Worm (Caenorhabditis elegans) whole organism, L4 larva: ENCODE results near the gene xrn-2.

Experiments
- D1046.2 ChIP-seq: fragments of 200-800 bp; sonication (Bioruptor generic); IDR thresholded peaks from 2 replicates; pipeline ENCODE4 v1.3.6; 2022; ENCODE audit warnings: missing genetic modification characterization, missing compliant biosample characterization
- F10B5.3 ChIP-seq: sonication (generic microtip); optimal IDR thresholded peaks from 2 replicates; lab custom pipeline; 2016; ENCODE audit warnings: mild to moderate bottlenecking, missing genetic modification characterization, missing compliant biosample characterization
- F26F4.8 ChIP-seq: fragments of 200-800 bp; sonication (Bioruptor generic); conservative IDR thresholded peaks from 2 replicates; pipeline ENCODE4 v1.3.6; 2022; ENCODE audit warnings: missing genetic modification characterization, missing compliant biosample characterization
- F49E8.2 ChIP-seq: sonication (generic microtip); optimal IDR thresholded peaks from 2 replicates; lab custom pipeline; 2016; ENCODE audit warnings: missing compliant biosample characterization, mild to moderate bottlenecking, missing genetic modification characterization, borderline replicate concordance
- T20F7.1 ChIP-seq: fragments of 200-800 bp; sonication (Bioruptor generic); optimal IDR thresholded peaks from 2 replicates; lab custom pipeline; 2018; ENCODE audit warnings: mild to moderate bottlenecking, missing genetic modification characterization, missing compliant biosample characterization
- Y105C5A.15 ChIP-seq: fragments of 200-800 bp; sonication (Bioruptor generic); IDR thresholded peaks from 2 replicates; pipeline ENCODE4 v1.3.6; 2022; ENCODE audit warnings: missing genetic modification characterization, missing compliant biosample characterization
- Y48G9A.11 ChIP-seq: fragments of 200-800 bp; sonication (Bioruptor generic); IDR thresholded peaks from 2 replicates; pipeline ENCODE4 v1.3.6; 2022; ENCODE audit warnings: missing genetic modification reagents, missing genetic modification characterization, missing compliant biosample characterization
- Y5F2A.4 ChIP-seq: fragments of 200-800 bp; sonication (Bioruptor generic); optimal IDR thresholded peaks from 2 replicates; lab custom pipeline; 2018; ENCODE audit warnings: mild to moderate bottlenecking, missing genetic modification characterization, missing compliant biosample characterization
- ZK337.2 ChIP-seq: fragments of 200-800 bp; sonication (Bioruptor generic); IDR thresholded peaks from 2 replicates; pipeline ENCODE4 v1.3.6; 2022; ENCODE audit warnings: missing genetic modification reagents, missing genetic modification characterization, missing compliant biosample characterization
- arid-1 ChIP-seq: fragments of 200-800 bp; sonication (Bioruptor generic); conservative IDR thresholded peaks from 2 replicates; pipeline ENCODE4 v1.3.6; 2022; ENCODE audit warnings: missing genetic modification reagents, missing genetic modification characterization, missing compliant biosample characterization
- ceh-82 ChIP-seq: sonication (generic microtip); optimal IDR thresholded peaks from 2 replicates; lab custom pipeline; 2017; ENCODE audit warnings: missing biosample characterization, missing genetic modification characterization
- ces-1 ChIP-seq: fragments of 150-350 bp; sonication (generic microtip); optimal IDR thresholded peaks from 4 replicates; lab custom pipeline; 2014; ENCODE audit warnings: missing biosample characterization, missing genetic modification reagents, missing genetic modification characterization
- cey-2 ChIP-seq: sonication (generic microtip); optimal IDR thresholded peaks from 3 replicates; lab custom pipeline; 2017; ENCODE audit warnings: missing genetic modification characterization, mild to moderate bottlenecking, missing compliant biosample characterization, antibody characterized with exemption, borderline replicate concordance; ENCODE audit not compliant: insufficient read depth
- ctbp-1 ChIP-seq: fragments of 200-800 bp; sonication (Bioruptor generic); IDR thresholded peaks from 2 replicates; pipeline ENCODE4 v1.3.6; 2022; ENCODE audit warnings: missing genetic modification reagents, missing genetic modification characterization, missing compliant biosample characterization
- daf-19 ChIP-seq: fragments of 200-800 bp; sonication (Bioruptor generic); conservative IDR thresholded peaks from 2 replicates; pipeline ENCODE4 v1.3.6; 2022; ENCODE audit warnings: missing genetic modification characterization, missing compliant biosample characterization
- dmd-6 ChIP-seq: fragments of 200-800 bp; sonication (Bioruptor generic); IDR thresholded peaks from 2 replicates; pipeline ENCODE4 v1.3.6; 2022; ENCODE audit warnings: missing genetic modification reagents, missing genetic modification characterization, missing compliant biosample characterization
- duxl-1 ChIP-seq: sonication (generic microtip); optimal IDR thresholded peaks from 2 replicates; lab custom pipeline; 2016; ENCODE audit warnings: mild to moderate bottlenecking, missing genetic modification characterization, moderate library complexity, missing compliant biosample characterization; ENCODE audit not compliant: poor library complexity
- egl-27 ChIP-seq: sonication (generic microtip); optimal IDR thresholded peaks from 3 replicates; lab custom pipeline; 2017; ENCODE audit warnings: missing biosample characterization, missing genetic modification reagents, missing genetic modification characterization
- egl-43 ChIP-seq: fragments of 200-800 bp; sonication (Bioruptor generic); IDR thresholded peaks from 2 replicates; pipeline ENCODE4 v1.3.6; 2022; ENCODE audit warnings: missing genetic modification reagents, missing genetic modification characterization, missing compliant biosample characterization
- hlh-11 ChIP-seq: fragments of 200-800 bp; sonication (Bioruptor generic); optimal IDR thresholded peaks from 2 replicates; lab custom pipeline; 2018; ENCODE audit warnings: mild to moderate bottlenecking, missing genetic modification characterization, missing compliant biosample characterization
- hlh-30 ChIP-seq: sonication (generic microtip); optimal IDR thresholded peaks from 2 replicates; lab custom pipeline; 2017; ENCODE audit warnings: antibody characterized with exemption, mild to moderate bottlenecking, missing genetic modification characterization, missing compliant biosample characterization; ENCODE audit not compliant: insufficient read depth
- jun-1 ChIP-seq: fragments of 150-350 bp; optimal IDR thresholded peaks from 2 replicates; lab custom pipeline; 2014; ENCODE audit warnings: missing biosample characterization, missing genetic modification reagents, missing genetic modification characterization
- lin-13 ChIP-seq: fragments of 150-350 bp; optimal IDR thresholded peaks from 2 replicates; lab custom pipeline; 2014; ENCODE audit warnings: missing biosample characterization, missing genetic modification reagents, missing genetic modification characterization
- lin-29 ChIP-seq: fragments of 200-800 bp; sonication (Bioruptor generic); IDR thresholded peaks from 2 replicates; pipeline ENCODE4 v1.3.6; 2022; ENCODE audit warnings: missing genetic modification reagents, missing genetic modification characterization, missing compliant biosample characterization
- lin-38 ChIP-seq: fragments of 200-800 bp; sonication (Bioruptor generic); IDR thresholded peaks from 2 replicates; pipeline ENCODE4 v1.3.6; 2022; ENCODE audit warnings: missing genetic modification reagents, missing genetic modification characterization, missing compliant biosample characterization
- lin-39 ChIP-seq: fragments of 150-350 bp; optimal IDR thresholded peaks from 2 replicates; lab custom pipeline; 2014; ENCODE audit warnings: missing biosample characterization, missing genetic modification reagents, missing genetic modification characterization
- lir-3 ChIP-seq: sonication (generic microtip); optimal IDR thresholded peaks from 2 replicates; lab custom pipeline; 2016; ENCODE audit warnings: mild to moderate bottlenecking, missing genetic modification characterization, missing compliant biosample characterization
- lsy-2 ChIP-seq, 2 experiments: fragments of 150-350 bp in 1 of 2; sonication (generic microtip) in 1 of 2; optimal IDR thresholded peaks; 2 replicates each; lab custom pipeline; 2014 to 2017; ENCODE audit warnings: missing biosample characterization in 2 of 2, missing genetic modification characterization in 2 of 2
- madf-5 ChIP-seq, 2 experiments: fragments of 200-800 bp; sonication (Bioruptor generic); IDR thresholded peaks; 2 replicates each; pipeline ENCODE4 v1.3.6; 2022; ENCODE audit warnings: missing compliant biosample characterization in 2 of 2, missing genetic modification characterization in 2 of 2
- mep-1 ChIP-seq: fragments of 150-350 bp; sonication (generic microtip); optimal IDR thresholded peaks from 3 replicates; lab custom pipeline; 2014; ENCODE audit warnings: missing biosample characterization, missing genetic modification characterization
- mes-2 ChIP-seq: sonication (generic microtip); optimal IDR thresholded peaks from 2 replicates; lab custom pipeline; 2016; ENCODE audit warnings: missing genotype, mild to moderate bottlenecking, missing genetic modification characterization, missing compliant biosample characterization; ENCODE audit not compliant: poor library complexity, severe bottlenecking
- nhr-102 ChIP-seq: sonication (generic microtip); optimal IDR thresholded peaks from 2 replicates; lab custom pipeline; 2016; ENCODE audit warnings: mild to moderate bottlenecking, missing genetic modification characterization, moderate library complexity, missing compliant biosample characterization
- nhr-237 ChIP-seq: sonication (generic microtip); optimal IDR thresholded peaks from 2 replicates; lab custom pipeline; 2017; ENCODE audit warnings: missing biosample characterization, missing genetic modification characterization
- nhr-25 ChIP-seq: sonication (generic microtip); optimal IDR thresholded peaks from 2 replicates; lab custom pipeline; 2017; ENCODE audit warnings: missing genetic modification characterization, mild to moderate bottlenecking, missing compliant biosample characterization, antibody characterized with exemption, moderate library complexity, borderline replicate concordance; ENCODE audit not compliant: insufficient read depth
- nhr-28 ChIP-seq: fragments of 150-350 bp; optimal IDR thresholded peaks from 2 replicates; lab custom pipeline; 2014; ENCODE audit warnings: missing biosample characterization, missing genetic modification characterization
- nhr-41 ChIP-seq: fragments of 200-800 bp; sonication (Bioruptor generic); IDR thresholded peaks from 2 replicates; pipeline ENCODE4 v1.3.6; 2022; ENCODE audit warnings: missing genetic modification reagents, missing genetic modification characterization, missing compliant biosample characterization
- nhr-48 ChIP-seq: sonication (generic microtip); optimal IDR thresholded peaks from 2 replicates; lab custom pipeline; 2016; ENCODE audit warnings: mild to moderate bottlenecking, missing genetic modification characterization, missing compliant biosample characterization
- nhr-76 ChIP-seq: fragments of 150-350 bp; optimal IDR thresholded peaks from 2 replicates; lab custom pipeline; 2014; ENCODE audit warnings: missing biosample characterization, missing genetic modification characterization
- nhr-77 ChIP-seq: fragments of 150-350 bp; optimal IDR thresholded peaks from 2 replicates; lab custom pipeline; 2014; ENCODE audit warnings: missing biosample characterization, missing genetic modification characterization
- pha-4 ChIP-seq, 2 experiments: fragments of 150-350 bp in 1 of 2; fragments of 200-800 bp in 1 of 2; sonication (Bioruptor generic) in 1 of 2; IDR thresholded peaks in 1 of 2; optimal IDR thresholded peaks in 1 of 2; 2 replicates each; pipeline versions ENCODE4 v1.3.6 to Lab custom; 2014 to 2022; ENCODE audit warnings: missing genetic modification characterization in 2 of 2, missing genetic modification reagents in 2 of 2, missing biosample characterization in 1 of 2, missing compliant biosample characterization in 1 of 2
- php-3 ChIP-seq: fragments of 200-800 bp; sonication (Bioruptor generic); IDR thresholded peaks from 2 replicates; pipeline ENCODE4 v1.3.6; 2022; ENCODE audit warnings: missing genetic modification reagents, missing genetic modification characterization, missing compliant biosample characterization
- spr-1 ChIP-seq: sonication (generic microtip); optimal IDR thresholded peaks from 2 replicates; lab custom pipeline; 2016; ENCODE audit warnings: mild to moderate bottlenecking, missing genetic modification characterization, missing compliant biosample characterization
- tag-97 ChIP-seq: fragments of 200-800 bp; sonication (Bioruptor generic); IDR thresholded peaks from 2 replicates; pipeline ENCODE4 v1.3.6; 2022; ENCODE audit warnings: missing genetic modification characterization, missing compliant biosample characterization
- unc-130 ChIP-seq: sonication (generic microtip); optimal IDR thresholded peaks from 2 replicates; lab custom pipeline; 2016; ENCODE audit warnings: missing genetic modification reagents, missing genetic modification characterization, missing compliant biosample characterization
- unc-39 ChIP-seq: sonication (generic microtip); optimal IDR thresholded peaks from 2 replicates; lab custom pipeline; 2017; ENCODE audit warnings: missing biosample characterization, missing genetic modification characterization
- zfp-3 ChIP-seq: fragments of 200-800 bp; sonication (Bioruptor generic); conservative IDR thresholded peaks from 2 replicates; pipeline ENCODE4 v1.3.6; 2022; ENCODE audit warnings: missing genetic modification reagents, missing genetic modification characterization, missing compliant biosample characterization
- zip-11 ChIP-seq: fragments of 200-800 bp; sonication (Bioruptor generic); IDR thresholded peaks from 2 replicates; pipeline ENCODE4 v1.3.6; 2022; ENCODE audit warnings: missing genetic modification characterization, missing compliant biosample characterization
- zip-2 ChIP-seq: fragments of 150-350 bp; optimal IDR thresholded peaks from 2 replicates; lab custom pipeline; 2014; ENCODE audit warnings: missing biosample characterization, missing genetic modification characterization
- ztf-11 ChIP-seq: fragments of 150-350 bp; optimal IDR thresholded peaks from 2 replicates; lab custom pipeline; 2014; ENCODE audit warnings: missing biosample characterization, missing genetic modification characterization

The xrn-2 gene

ce11 chrII:14154357-14154756 is 1.2 kb upstream of the xrn-2 start, which contains the start of gene Y48B6A.1 (continued):
- TF ChIP-seq mep-1 (peak; percentile 94), ztf-11 (tag; lab: Kevin White, UChicago) (no peak), F26F4.8 (GFP tag; lab: Robert Waterston, UW) (no peak), madf-5 (GFP tag; IDR thresholded peaks at IDR 0.05; lab: Robert Waterston, UW) (peak; percentile 50 to 62; a peak in 1 of 4 replicates), nhr-25 (tag; lab: Kevin White, UChicago) (peak; percentile 77), cey-2 (tag; lab: Kevin White, UChicago) (no peak), zip-2 (tag; lab: Kevin White, UChicago) (peak; percentile 42), zfp-3 (GFP tag; lab: Robert Waterston, UW) (peak; percentile 84), spr-1 (tag; lab: Kevin White, UChicago) (peak; percentile 71), Y5F2A.4 (GFP tag; lab: Kevin White, UChicago) (no peak), nhr-28 (tag; lab: Kevin White, UChicago) (peak; percentile 93), mes-2 (tag; lab: Kevin White, UChicago) (peak; percentile 99), php-3 (GFP tag; lab: Robert Waterston, UW) (0 out of 2 replicates have a peak, but pooled peaks have one; percentile 35), tag-97 (peak; percentile 62; the same call in 1 of the 2 replicates), arid-1 (GFP tag; lab: Robert Waterston, UW) (peak; percentile 90), Y105C5A.15 (GFP tag; lab: Robert Waterston, UW) (no peak), zip-11 (GFP tag; lab: Robert Waterston, UW) (no peak), egl-27 (tag; lab: Kevin White, UChicago) (no peak), unc-39 (no peak), ces-1 (GFP tag; lab: Kevin White, UChicago) (peak; percentile 17), nhr-48 (tag; lab: Kevin White, UChicago) (peak; percentile 41), lin-39 (tag; lab: Kevin White, UChicago) (no peak), F49E8.2 (tag; lab: Kevin White, UChicago) (peak; percentile 58), lir-3 (tag; lab: Kevin White, UChicago) (no peak), nhr-76 (tag; lab: Kevin White, UChicago) (no peak), lin-13 (peak; percentile 96), duxl-1 (tag; lab: Kevin White, UChicago) (peak; percentile 88), D1046.2 (peak; percentile 87; the same call in 1 of the 2 replicates), Y48G9A.11 (GFP tag; lab: Robert Waterston, UW) (peak; percentile 59; the same call in 1 of the 2 replicates), lin-29 (GFP tag; lab: Robert Waterston, UW) (no peak), unc-130 (GFP tag; lab: Kevin White, UChicago) (peak; percentile 97), egl-43 (GFP tag; lab: Robert Waterston, UW) (0 out of 2 replicates have a peak, but pooled peaks have one; percentile 64), nhr-102 (tag; lab: Kevin White, UChicago) (peak; percentile 81), hlh-11 (tag; lab: Kevin White, UChicago) (peak; percentile 81), F10B5.3 (tag; lab: Kevin White, UChicago) (no peak), jun-1 (peak; percentile 83), nhr-77 (peak; percentile 99), nhr-41 (no peak), nhr-237 (tag; lab: Kevin White, UChicago) (no peak), lsy-2 (tag; optimal IDR thresholded peaks at IDR 0.05; lab: Kevin White, UChicago) (peak; percentile 95 to 99), hlh-30 (tag; lab: Kevin White, UChicago) (peak; percentile 83), pha-4 (GFP tag; IDR thresholded peaks at IDR 0.05; lab: Robert Waterston, UW) (peak; percentile 76; the same call in 1 of the 2 replicates), pha-4 (tag; optimal IDR thresholded peaks at IDR 0.05; lab: Kevin White, UChicago) (peak; percentile 99), T20F7.1 (GFP tag; lab: Kevin White, UChicago) (no peak), ZK337.2 (GFP tag; lab: Robert Waterston, UW) (peak; percentile 97), daf-19 (no peak), lin-38 (GFP tag; lab: Robert Waterston, UW) (peak; percentile 99), dmd-6 (GFP tag; lab: Robert Waterston, UW) (peak; percentile 84), ceh-82 (tag; lab: Kevin White, UChicago) (no peak), ctbp-1 (GFP tag; lab: Robert Waterston, UW) (peak; percentile 63; the same call in 1 of the 2 replicates)
